Worm (Caenorhabditis elegans) whole organism, early embryonic: Measurements from ENCODE around the gene srg-22.

Experiments used
- ama-1 ChIP-seq: fragments of 150-350 bp; optimal IDR thresholded peaks from 2 replicates; lab custom pipeline; 2014
- pes-1 ChIP-seq: fragments of 200-800 bp; sonication (Bioruptor generic); IDR thresholded peaks from 2 replicates; pipeline ENCODE4 v1.3.6; 2022; ENCODE audit warnings: missing genetic modification reagents, missing genetic modification characterization, missing compliant biosample characterization
- sea-1 ChIP-seq: fragments of 200-800 bp; sonication (Bioruptor generic); conservative IDR thresholded peaks from 2 replicates; pipeline ENCODE4 v1.3.6; 2022; ENCODE audit warnings: missing genetic modification characterization, missing compliant biosample characterization

DNA sequence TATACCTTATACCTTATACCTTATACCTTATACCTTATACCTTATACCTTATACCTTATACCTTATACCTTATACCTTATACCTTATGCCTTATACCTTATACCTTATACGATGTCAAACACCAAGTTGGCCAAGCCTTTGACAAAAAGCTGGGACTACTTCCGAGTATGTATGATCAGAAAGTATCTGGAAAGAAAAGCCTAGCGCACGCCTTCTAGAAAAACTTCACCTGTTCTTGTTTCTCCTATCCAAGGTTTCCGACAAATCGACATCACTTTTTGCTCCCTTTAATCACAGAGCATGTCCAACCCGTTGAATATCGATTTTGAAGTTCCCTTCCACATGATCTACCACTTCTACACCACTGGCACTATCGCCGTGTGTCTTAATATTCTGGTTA is 44.9 kb downstream of the srg-22 start, which contains the start of gene sri-28:
- no peak for TF ChIP-seq pes-1 (GFP tag; lab: Robert Waterston, UW)
- no peak for TF ChIP-seq ama-1
- no peak for TF ChIP-seq sea-1 (GFP tag; lab: Robert Waterston, UW)
